Fruit fly (Drosophila melanogaster) ovary, adult (tissue): Measurements from ENCODE around the gene CG10853.

Source experiments
- CG17801 ChIP-seq: fragments of 200-800 bp; optimal IDR thresholded peaks from 2 replicates; lab custom pipeline; 2019; ENCODE audit warnings: missing biosample characterization, mild to moderate bottlenecking, missing genetic modification characterization, moderate library complexity; ENCODE audit not compliant: partially characterized antibody

CG10853 gene

DNA sequence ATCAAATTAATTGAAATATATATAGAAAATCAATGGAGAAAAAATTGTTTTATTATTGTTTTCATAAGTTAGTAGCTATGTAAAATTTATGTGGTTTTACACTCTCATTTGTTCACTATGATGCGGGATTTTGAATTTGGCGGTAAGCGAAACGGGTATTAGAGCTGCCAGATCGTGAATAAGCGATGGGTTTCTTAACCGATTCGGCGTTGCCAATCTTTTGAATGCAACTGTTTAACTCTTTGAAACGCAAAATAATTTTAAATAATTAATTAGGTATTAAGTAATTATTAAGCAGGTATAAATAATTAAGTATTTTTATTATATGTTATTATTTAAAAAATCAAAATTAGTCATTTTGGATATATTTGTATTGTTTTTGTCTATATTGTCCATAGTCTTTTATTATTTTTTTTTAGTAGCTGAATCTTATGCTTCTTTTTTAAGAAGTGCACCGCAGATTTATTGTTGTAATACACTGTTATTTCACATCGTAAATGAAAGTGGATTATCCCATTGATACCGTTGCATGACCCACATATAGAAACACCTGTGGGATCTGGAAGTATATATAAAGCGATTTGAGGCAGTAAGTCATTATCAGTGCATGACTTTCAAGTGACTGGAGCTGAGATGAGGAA, at the start of gene CG10853:
CG10853 (plus strand) TSS at position 591 of the 641 bp plus-strand sequence.
- no peak for TF ChIP-seq CG17801

DNA sequence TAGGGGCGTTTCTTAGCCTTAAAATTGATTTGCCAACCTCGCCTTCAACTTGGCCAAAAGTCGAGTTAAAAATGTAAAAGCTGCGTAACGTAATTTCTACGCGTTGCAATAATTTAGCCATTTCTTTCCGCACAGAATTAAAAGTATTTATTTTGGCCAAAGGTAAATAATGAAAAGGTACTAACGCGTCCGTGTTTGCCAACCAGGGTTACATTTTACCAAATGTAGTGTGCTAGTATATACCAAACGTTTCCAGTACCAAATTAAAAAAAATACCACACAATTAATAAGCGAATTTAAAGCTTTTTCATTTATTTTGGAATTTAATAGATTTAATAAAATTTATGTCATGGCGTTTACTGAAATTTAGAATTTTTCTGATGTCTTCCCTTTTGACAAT, 48.7 kb upstream of the CG10853 start, which contains the start of gene Ccz1:
Ccz1 (minus strand) TSS at position 179 of the 400 bp plus-strand sequence.
- TF ChIP-seq CG17801: no peak

DNA sequence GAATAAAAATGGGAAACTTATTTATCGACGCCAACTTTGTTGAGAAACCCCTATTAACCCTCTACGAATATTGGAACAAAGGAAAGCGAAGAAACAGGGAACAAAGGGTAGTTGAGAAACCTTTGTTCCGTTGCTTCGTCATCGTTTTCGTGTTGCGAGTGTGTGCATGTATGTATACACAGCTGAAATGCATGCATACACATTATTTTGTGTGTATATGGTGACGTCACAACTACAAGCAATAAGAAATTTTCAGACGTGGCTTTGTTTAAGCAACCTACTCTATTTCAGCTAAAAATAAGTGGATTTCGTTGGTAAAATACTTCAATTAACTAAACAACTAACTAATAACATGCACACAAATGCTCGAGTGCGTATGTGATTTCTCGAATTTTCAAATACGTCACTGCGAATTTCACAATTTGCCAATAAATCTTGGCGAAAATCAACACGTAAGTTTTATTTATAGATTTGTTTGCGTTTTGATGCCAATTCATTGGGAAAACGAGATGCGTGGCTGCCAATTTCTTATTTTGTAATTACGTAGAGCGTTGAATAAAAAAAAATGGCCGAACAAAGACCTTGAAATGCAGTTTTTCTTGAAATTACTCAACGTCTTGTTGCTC, 45.7 kb upstream of the CG10853 start:
- TF ChIP-seq CG17801: peak; percentile 56

DNA sequence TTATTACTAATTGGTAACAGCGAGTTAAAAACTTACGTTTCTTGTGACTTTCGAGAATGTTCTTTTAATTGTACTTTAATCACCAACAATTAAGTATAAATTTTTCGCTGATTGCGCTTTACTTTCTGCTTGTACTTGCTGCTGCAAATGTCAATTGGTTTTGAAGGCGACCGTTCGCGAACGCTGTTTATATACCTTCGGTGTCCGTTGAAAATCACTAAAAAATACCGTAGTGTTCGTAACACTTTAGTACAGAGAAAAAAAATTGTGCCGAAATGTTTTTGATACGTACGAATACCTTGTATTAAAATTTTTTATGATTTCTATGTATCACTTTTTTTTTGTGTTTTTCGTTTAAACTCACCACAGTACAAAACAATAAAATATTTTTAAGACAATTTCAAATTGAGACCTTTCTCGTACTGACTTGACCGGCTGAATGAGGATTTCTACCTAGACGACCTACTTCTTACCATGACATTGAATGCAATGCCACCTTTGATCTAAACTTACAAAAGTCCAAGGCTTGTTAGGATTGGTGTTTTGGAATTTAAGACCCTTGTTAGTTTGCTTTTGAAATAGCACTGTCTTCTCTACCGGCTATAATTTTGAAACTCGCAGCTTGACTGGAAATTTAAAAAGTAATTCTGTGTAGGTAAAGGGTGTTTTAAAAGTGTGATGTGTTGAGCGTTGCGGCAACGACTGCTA, 45.0 kb upstream of the CG10853 start, which contains the start of gene Ubi-p63E:
Ubi-p63E (minus strand) TSS at position 694 of the 708 bp plus-strand sequence.
- TF ChIP-seq CG17801: peak; percentile 44

DNA sequence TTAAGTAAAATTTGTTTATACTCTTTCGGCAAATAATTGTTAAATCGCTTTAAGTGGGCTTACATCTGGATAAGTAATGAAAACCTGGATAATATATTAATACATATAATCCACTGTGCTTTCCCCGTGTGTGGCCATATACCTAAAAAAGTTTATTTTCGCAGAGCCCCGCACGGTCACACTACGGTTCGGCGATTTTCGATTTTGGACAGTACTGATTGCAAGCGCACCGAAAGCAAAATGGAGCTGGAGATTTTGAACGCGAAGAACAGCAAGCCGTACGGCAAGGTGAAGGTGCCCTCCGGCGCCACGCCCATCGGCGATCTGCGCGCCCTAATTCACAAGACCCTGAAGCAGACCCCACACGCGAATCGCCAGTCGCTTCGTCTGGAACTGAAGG, 44.4 kb upstream of the CG10853 start, which contains the start of gene Sc2:
Sc2 (plus strand) TSS at position 192 of the 400 bp plus-strand sequence.
- TF ChIP-seq CG17801: no peak

DNA sequence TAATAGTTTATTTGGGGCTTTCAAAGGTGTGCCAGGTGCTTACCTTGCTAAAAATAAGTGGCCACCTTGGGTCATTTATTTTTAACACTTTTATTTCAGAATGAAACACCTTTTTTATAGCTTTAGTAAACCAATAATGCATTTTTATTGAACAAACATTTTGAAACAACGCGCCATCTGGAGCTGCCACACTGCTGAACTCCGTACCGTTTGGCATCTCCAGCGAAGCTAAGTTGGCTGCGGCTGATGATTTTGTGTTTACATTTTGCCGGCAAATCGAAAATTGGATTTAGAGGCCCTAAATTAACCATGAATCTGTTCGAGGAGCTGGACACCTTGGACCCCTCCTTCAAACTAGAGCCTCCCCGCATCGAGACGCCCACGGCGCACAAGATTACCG, 42.6 kb upstream of the CG10853 start, which contains the start of gene ida:
ida (plus strand) TSS at position 234 of the 400 bp plus-strand sequence.
- TF ChIP-seq CG17801: peak; percentile 52

DNA sequence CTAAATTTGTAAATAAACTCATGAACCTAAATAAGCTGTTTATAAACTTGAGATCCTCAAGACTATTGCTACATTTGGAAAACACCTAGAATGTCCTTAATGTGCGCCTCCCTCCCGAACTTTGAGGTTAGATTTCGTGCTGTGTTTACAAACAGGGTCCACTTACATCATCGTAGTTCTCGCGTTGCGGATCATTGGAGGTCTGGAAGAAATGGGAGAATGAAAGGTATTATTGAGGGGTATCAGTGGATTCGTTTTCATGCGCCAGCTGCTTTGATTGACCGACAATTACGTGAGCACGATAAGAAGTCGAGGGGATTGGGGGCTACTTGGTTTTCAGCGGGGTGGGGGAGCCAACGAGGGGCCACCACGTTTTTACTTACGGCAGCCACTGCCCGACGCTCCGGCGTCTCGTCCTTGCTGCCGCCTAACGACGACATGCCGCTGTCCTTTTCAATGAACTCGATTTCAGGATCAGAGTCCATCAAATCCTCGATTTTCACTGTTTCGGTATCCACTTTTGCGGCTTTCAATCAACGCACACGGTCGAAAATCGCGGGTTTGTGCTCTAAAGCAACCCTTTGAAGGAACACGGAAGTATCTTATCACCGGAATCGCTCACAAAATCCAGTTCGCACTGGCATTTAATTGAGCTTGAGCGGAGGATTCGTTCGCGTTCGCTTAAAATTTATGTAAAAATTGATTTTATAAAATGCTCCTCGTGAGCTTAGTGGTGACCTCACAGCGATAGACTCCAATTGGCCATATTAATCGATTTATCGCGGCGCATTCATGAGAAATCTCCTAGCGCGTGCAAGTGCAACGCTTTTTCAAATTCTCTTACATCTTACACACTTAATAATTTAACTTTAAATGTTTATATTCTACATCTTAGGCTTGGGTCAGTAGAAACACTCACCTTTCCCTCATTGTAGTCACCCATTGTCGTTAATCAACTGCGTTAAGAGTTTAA, 38.6 kb upstream of the CG10853 start:
- TF ChIP-seq CG17801: no peak

DNA sequence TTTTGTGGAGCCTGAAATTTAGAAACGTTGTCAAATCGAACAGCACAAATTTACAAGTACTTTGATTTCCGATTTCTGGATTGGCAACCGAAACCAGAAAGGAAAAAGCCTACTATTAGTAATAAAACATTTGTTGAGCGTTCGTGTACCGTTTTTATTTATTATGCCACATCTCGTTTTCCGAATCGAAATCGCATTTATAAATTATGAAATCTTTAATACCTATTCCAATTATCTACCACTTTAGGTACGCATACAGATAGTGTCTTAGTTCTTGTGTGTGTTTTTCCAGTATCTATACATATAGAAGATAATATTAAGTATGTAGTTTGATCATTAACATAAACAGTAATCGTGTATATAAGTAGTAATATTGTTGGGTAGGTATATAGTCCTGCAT, 37.9 kb upstream of the CG10853 start, which contains the start of gene mge:
mge (minus strand) TSS at position 101 of the 400 bp plus-strand sequence.
- TF ChIP-seq CG17801: no peak

DNA sequence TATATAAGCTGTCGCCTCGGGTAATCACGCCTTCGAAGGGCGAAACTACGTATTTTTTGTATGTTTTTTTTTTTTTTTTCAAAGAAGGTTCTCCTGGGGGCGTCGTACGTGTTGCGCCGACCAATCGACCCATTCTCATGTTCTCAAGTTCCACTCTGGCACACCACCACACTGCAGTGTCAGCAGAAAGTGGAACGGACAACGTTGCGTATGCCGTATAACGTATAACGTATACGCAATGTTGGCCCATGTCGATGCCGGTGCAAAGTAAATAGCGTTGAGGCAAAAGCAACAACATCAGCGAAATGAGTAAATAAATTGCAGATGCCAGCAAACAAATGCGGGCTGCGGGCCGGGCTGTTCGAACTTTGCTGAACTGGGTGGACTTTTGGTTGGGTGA, 35.6 kb upstream of the CG10853 start:
- TF ChIP-seq CG17801: no peak

DNA sequence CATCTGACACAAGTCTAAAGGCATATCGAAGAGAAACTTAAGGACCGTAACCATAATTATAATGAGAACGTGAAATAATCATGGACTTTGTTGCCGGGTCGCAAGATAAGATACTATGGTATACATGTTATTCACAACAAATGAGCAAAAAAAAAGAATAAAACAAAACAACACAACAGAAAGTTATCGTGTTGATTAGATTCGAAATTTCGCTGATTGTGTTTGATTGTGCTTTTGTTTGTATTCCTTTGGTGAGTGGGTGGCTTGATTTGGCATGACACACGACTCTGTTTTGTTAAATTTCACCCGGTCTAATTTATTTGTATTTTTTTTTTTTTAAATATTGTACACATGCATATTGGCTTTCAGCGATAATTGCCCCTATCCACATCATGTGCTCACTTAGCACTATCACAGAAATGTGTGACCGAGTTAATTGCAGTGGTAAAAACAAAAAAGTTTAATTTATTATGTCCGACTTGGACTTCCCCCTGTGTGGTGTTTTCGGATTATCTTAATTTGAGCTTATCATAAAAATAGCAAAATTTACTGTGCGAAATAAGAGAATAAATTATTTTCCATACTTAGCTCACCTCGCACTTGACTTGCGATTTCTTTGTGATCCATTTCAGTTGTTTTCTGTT, 23.9 kb upstream of the CG10853 start:
- no peak for TF ChIP-seq CG17801

DNA sequence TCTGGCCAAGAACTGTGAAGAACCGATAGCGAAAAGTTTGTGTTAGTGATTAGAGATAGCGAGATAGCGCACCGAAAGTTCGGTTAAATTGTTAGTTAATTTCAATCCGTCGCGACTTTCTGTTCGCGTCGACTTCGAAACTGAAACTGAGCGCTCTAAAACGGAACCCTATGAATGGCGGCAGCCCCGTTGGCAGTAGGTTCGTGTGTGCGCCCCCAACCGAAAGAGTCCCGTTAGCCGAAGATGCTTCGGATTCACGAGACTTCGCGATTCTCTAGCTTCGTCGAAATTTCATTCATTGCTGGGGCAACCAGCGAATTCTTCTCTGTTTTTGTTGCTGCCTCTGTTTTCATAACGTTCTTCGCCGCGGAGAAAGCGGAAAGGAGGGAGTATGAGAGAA, 22.2 kb upstream of the CG10853 start:
- TF ChIP-seq CG17801: no peak

DNA sequence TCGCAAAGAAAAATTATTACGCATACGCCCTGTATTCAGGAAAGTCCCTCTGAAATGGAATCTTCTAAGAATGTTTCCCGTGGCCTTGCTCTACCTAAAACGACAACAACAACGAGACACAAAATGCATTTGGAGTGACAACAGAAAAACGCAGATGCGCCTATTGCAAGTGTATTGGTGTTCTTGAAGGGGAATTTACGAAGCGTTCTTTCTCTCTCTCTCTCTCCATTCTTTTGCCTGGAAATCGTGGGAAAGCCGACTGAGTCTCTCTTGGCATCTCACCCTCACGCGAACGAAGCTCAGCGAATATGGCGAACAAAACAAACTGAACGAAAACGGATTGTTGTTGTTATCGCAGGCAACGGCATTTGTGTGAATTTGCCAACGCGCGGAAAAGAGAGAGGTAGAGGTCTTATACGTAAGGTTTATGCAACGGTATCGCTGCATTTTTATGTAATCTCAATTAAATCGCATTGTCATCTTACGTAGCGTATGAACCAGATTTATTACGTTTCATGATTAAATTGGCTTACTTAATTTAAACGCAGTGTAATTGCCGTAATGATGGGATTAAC, 21.4 kb upstream of the CG10853 start:
- no peak for TF ChIP-seq CG17801

DNA sequence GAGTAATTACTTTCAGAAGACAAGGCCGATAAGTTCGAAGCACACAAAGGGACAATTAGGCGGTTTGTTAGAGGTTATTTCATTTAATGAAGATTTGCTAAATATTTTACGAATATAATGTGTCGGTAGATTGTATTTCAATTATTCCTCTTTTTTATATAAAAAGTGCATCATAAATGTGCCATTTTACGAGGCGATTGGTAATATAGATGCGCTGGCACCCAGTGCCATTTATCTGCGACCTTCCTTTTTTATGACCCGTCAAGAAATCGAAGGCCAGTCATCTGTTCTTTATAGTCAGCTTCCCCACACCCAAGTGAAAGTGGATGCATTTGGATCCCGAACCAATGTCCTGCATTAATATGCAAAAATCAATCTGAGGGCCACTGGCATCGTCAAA, 20.2 kb upstream of the CG10853 start:
- no peak for TF ChIP-seq CG17801

DNA sequence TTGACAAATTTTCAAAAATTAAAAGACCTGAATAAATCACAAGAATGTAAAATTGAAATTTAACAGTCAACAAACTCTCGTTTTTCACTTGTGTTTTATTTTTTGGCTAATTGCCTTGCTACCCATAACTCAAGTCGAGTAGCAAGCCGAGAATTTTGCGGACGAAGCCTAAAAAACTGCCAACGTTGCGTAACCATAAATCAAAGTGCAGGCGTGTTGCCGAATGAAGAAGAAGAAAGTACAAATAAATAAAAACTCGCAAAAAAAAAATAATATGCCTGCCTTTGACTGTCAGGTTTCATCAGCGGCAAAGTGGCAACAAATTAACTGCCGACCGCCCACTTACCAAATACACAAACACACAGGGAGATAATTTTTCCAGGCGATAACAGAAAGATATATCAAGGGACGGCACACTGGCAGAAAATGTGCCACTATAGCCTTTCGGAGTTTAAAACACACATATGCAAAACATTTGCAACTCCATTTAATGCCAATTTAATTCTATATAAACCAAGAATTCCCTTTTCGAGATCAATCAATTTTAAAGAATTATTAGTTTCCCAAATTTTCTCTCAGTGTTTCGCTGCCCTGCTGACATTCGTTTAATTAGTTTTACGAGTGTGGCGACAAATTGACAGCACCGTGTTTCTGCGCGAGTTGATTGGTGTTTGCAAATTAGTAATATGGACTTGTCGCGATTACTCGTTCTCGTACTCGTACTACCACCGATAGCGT, 19.3 kb upstream of the CG10853 start:
- TF ChIP-seq CG17801: peak; percentile 79
